Worm (Caenorhabditis elegans) whole organism, L2 larva: ENCODE results near the gene ctsa-3.1.

Experiments used
- alr-1 ChIP-seq: fragments of 150-350 bp; optimal IDR thresholded peaks from 2 replicates; lab custom pipeline; 2014; ENCODE audit warnings: missing biosample characterization, missing genetic modification characterization
- ceh-82 ChIP-seq: fragments of 150-350 bp; optimal IDR thresholded peaks from 2 replicates; lab custom pipeline; 2014; ENCODE audit warnings: missing biosample characterization, missing genetic modification characterization
- elt-1 ChIP-seq: fragments of 150-350 bp; optimal IDR thresholded peaks from 2 replicates; lab custom pipeline; 2014; ENCODE audit warnings: missing biosample characterization, missing genetic modification characterization
- lin-11 ChIP-seq: fragments of 150-350 bp; sonication (generic microtip); optimal IDR thresholded peaks from 2 replicates; lab custom pipeline; 2014; ENCODE audit warnings: missing biosample characterization, missing genetic modification characterization, inconsistent platforms, mixed read lengths
- lin-39 ChIP-seq: fragments of 150-350 bp; optimal IDR thresholded peaks from 2 replicates; lab custom pipeline; 2014; ENCODE audit warnings: missing biosample characterization, missing genetic modification reagents, missing genetic modification characterization
- nhr-21 ChIP-seq: fragments of 150-350 bp; optimal IDR thresholded peaks from 2 replicates; lab custom pipeline; 2014; ENCODE audit warnings: missing biosample characterization, missing genetic modification characterization
- sma-9 ChIP-seq, 2 experiments: fragments of 150-350 bp in 1 of 2; sonication (generic microtip) in 1 of 2; optimal IDR thresholded peaks; 2 replicates each; lab custom pipeline; 2014 to 2016; ENCODE audit warnings: missing genetic modification characterization in 2 of 2, mild to moderate bottlenecking in 1 of 2, missing biosample characterization in 1 of 2, missing compliant biosample characterization in 1 of 2, missing genetic modification reagents in 1 of 2, moderate library complexity in 1 of 2
- snpc-4 ChIP-seq: fragments of 150-350 bp; optimal IDR thresholded peaks from 2 replicates; lab custom pipeline; 2014; ENCODE audit warnings: missing biosample characterization, missing genetic modification characterization
- ztf-11 ChIP-seq: sonication (generic microtip); optimal IDR thresholded peaks from 2 replicates; lab custom pipeline; 2017; ENCODE audit warnings: missing biosample characterization, missing genetic modification characterization

DNA sequence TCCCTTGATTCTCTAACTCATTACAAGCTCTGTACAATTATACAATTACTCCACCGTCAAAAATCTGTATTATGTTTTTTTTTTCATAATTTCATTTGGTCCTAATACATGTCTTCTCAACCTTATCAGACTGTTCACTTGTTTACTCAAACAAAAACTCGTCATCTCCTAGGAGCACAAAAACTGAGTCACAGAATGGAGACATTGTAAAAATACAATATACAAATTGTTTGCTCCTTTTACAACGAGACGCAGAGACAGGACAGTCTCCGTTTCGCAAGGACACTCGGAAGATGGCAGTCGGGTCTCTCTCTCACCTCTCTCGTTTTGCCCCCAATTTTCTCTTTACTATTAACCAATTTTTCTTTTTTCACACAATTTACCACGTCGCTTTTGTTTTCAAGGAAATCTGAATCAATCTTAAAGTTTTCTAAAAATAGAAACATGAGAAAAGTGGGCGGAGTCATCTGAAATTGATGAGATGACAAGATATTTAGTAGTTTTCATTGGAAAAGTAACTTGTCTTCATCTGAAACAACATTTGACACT, 23.0 kb downstream of the ctsa-3.1 start, which contains the start of gene F32A5.8:
- TF ChIP-seq alr-1 (no peak), nhr-21 (tag; lab: Kevin White, UChicago) (no peak), lin-39 (no peak), ztf-11 (tag; lab: Kevin White, UChicago) (no peak), snpc-4 (no peak), ceh-82 (tag; lab: Kevin White, UChicago) (no peak), lin-11 (tag; lab: Kevin White, UChicago) (no peak), elt-1 (tag; lab: Kevin White, UChicago) (no peak), sma-9 (GFP tag; optimal IDR thresholded peaks at IDR 0.05; lab: Kevin White, UChicago) (peak; percentile 21), sma-9 (tag; optimal IDR thresholded peaks at IDR 0.05; lab: Kevin White, UChicago) (no peak)
